Worm (Caenorhabditis elegans) whole organism, young adult: ENCODE data around the gene pfd-5.

ENCODE experiments used
- B0035.1 ChIP-seq: sonication (generic microtip); optimal IDR thresholded peaks from 2 replicates; lab custom pipeline; 2016; ENCODE audit warnings: missing genetic modification characterization, mild to moderate bottlenecking, missing compliant biosample characterization, missing genotype, missing genetic modification reagents
- B0336.3 ChIP-seq: fragments of 200-800 bp; sonication (Bioruptor generic); IDR thresholded peaks from 2 replicates; pipeline ENCODE4 v1.3.6; 2022; ENCODE audit warnings: missing genetic modification characterization, missing compliant biosample characterization
- C06A6.2 ChIP-seq: fragments of 200-800 bp; sonication (Bioruptor generic); conservative IDR thresholded peaks from 2 replicates; pipeline ENCODE4 v1.3.6; 2022; ENCODE audit warnings: missing genetic modification characterization, missing compliant biosample characterization
- F23B12.7 ChIP-seq: sonication (generic microtip); optimal IDR thresholded peaks from 2 replicates; lab custom pipeline; 2017; ENCODE audit warnings: missing genetic modification characterization, mild to moderate bottlenecking, missing compliant biosample characterization, antibody characterized with exemption, moderate library complexity; ENCODE audit not compliant: insufficient read depth
- F33H1.4 ChIP-seq: fragments of 200-800 bp; sonication (Bioruptor generic); IDR thresholded peaks from 2 replicates; pipeline ENCODE4 v1.3.6; 2022; ENCODE audit warnings: missing genetic modification reagents, missing genetic modification characterization, missing compliant biosample characterization
- F57A8.1 ChIP-seq: fragments of 200-800 bp; sonication (Bioruptor generic); optimal IDR thresholded peaks from 2 replicates; lab custom pipeline; 2018; ENCODE audit warnings: mild to moderate bottlenecking, missing genetic modification characterization, moderate library complexity, missing compliant biosample characterization
- K12H6.12 ChIP-seq: fragments of 200-800 bp; sonication (Bioruptor generic); optimal IDR thresholded peaks from 2 replicates; lab custom pipeline; 2018; ENCODE audit warnings: mild to moderate bottlenecking, missing genetic modification characterization, missing compliant biosample characterization
- T26A5.8 ChIP-seq: sonication (generic microtip); optimal IDR thresholded peaks from 2 replicates; lab custom pipeline; 2016; ENCODE audit warnings: missing genetic modification characterization, missing compliant biosample characterization
- atf-7 ChIP-seq: sonication (generic microtip); optimal IDR thresholded peaks from 2 replicates; lab custom pipeline; 2017; ENCODE audit warnings: mild to moderate bottlenecking, missing genetic modification characterization, missing compliant biosample characterization
- attf-5 ChIP-seq: fragments of 200-800 bp; sonication (Bioruptor generic); optimal IDR thresholded peaks from 2 replicates; lab custom pipeline; 2018; ENCODE audit warnings: mild to moderate bottlenecking, missing genetic modification characterization, missing compliant biosample characterization
- attf-6 ChIP-seq: fragments of 200-800 bp; sonication (Bioruptor generic); IDR thresholded peaks from 2 replicates; pipeline ENCODE4 v1.3.6; 2022; ENCODE audit warnings: missing genetic modification reagents, missing genetic modification characterization, missing compliant biosample characterization
- bed-2 ChIP-seq: fragments of 200-800 bp; sonication (Bioruptor generic); IDR thresholded peaks from 2 replicates; pipeline ENCODE4 v1.3.6; 2022; ENCODE audit warnings: missing genetic modification reagents, missing genetic modification characterization, missing compliant biosample characterization
- cebp-2 ChIP-seq: fragments of 200-800 bp; sonication (Bioruptor generic); IDR thresholded peaks from 2 replicates; pipeline ENCODE4 v1.3.6; 2022; ENCODE audit warnings: missing genetic modification characterization, missing compliant biosample characterization
- chd-7 ChIP-seq: sonication (generic microtip); optimal IDR thresholded peaks from 2 replicates; lab custom pipeline; 2016; ENCODE audit warnings: mild to moderate bottlenecking, missing genetic modification characterization, moderate library complexity, missing compliant biosample characterization
- dox-1 ChIP-seq: fragments of 200-800 bp; sonication (Bioruptor generic); IDR thresholded peaks from 2 replicates; pipeline ENCODE4 v1.3.6; 2022; ENCODE audit warnings: missing genetic modification reagents, missing genetic modification characterization, missing compliant biosample characterization
- ekl-4 ChIP-seq: fragments of 200-800 bp; sonication (Bioruptor generic); IDR thresholded peaks from 2 replicates; pipeline ENCODE4 v1.3.6; 2022; ENCODE audit warnings: missing genetic modification reagents, missing genetic modification characterization, missing compliant biosample characterization
- ets-4 ChIP-seq: fragments of 200-800 bp; sonication (Bioruptor generic); optimal IDR thresholded peaks from 2 replicates; lab custom pipeline; 2018; ENCODE audit warnings: mild to moderate bottlenecking, missing genetic modification characterization, missing compliant biosample characterization
- hmg-1.2 ChIP-seq: fragments of 200-800 bp; sonication (Bioruptor generic); IDR thresholded peaks from 2 replicates; pipeline ENCODE4 v1.3.6; 2022; ENCODE audit warnings: missing genetic modification reagents, missing genetic modification characterization, missing compliant biosample characterization
- hrde-1 ChIP-seq: sonication (generic microtip); optimal IDR thresholded peaks from 2 replicates; lab custom pipeline; 2016; ENCODE audit warnings: missing genetic modification characterization, mild to moderate bottlenecking, missing compliant biosample characterization, moderate library complexity, missing genotype, missing genetic modification reagents, borderline replicate concordance
- hsf-1 ChIP-seq: fragments of 200-800 bp; sonication (Bioruptor generic); IDR thresholded peaks from 2 replicates; pipeline ENCODE4 v1.3.6; 2022; ENCODE audit warnings: missing genetic modification reagents, missing genetic modification characterization, missing compliant biosample characterization
- let-526 ChIP-seq: fragments of 200-800 bp; sonication (Bioruptor generic); IDR thresholded peaks from 2 replicates; pipeline ENCODE4 v1.3.6; 2022; ENCODE audit warnings: missing genetic modification reagents, missing genetic modification characterization, missing compliant biosample characterization
- lin-26 ChIP-seq: fragments of 200-800 bp; sonication (Bioruptor generic); IDR thresholded peaks from 2 replicates; pipeline ENCODE4 v1.3.6; 2022; ENCODE audit warnings: missing genetic modification reagents, missing genetic modification characterization, missing compliant biosample characterization
- lin-40 ChIP-seq: sonication (generic microtip); optimal IDR thresholded peaks from 2 replicates; lab custom pipeline; 2016; ENCODE audit warnings: missing genetic modification characterization, mild to moderate bottlenecking, missing compliant biosample characterization, missing genotype, missing genetic modification reagents
- lin-54 ChIP-seq: fragments of 200-800 bp; sonication (Bioruptor generic); optimal IDR thresholded peaks from 2 replicates; lab custom pipeline; 2018; ENCODE audit warnings: mild to moderate bottlenecking, missing genetic modification characterization, missing compliant biosample characterization
- lsy-27 ChIP-seq: sonication (generic microtip); optimal IDR thresholded peaks from 2 replicates; lab custom pipeline; 2017; ENCODE audit warnings: missing genetic modification characterization, mild to moderate bottlenecking, missing compliant biosample characterization, antibody characterized with exemption, missing genotype, borderline replicate concordance; ENCODE audit not compliant: insufficient read depth
- madf-10 ChIP-seq: sonication (generic microtip); optimal IDR thresholded peaks from 2 replicates; lab custom pipeline; 2016; ENCODE audit warnings: mild to moderate bottlenecking, missing genetic modification characterization, missing compliant biosample characterization
- madf-6 ChIP-seq: fragments of 200-800 bp; sonication (Bioruptor generic); IDR thresholded peaks from 2 replicates; pipeline ENCODE4 v1.3.6; 2022; ENCODE audit warnings: missing genetic modification reagents, missing genetic modification characterization, missing compliant biosample characterization
- mcd-1 ChIP-seq: fragments of 200-800 bp; sonication (Bioruptor generic); IDR thresholded peaks from 2 replicates; pipeline ENCODE4 v1.3.6; 2022; ENCODE audit warnings: missing genetic modification reagents, missing genetic modification characterization, missing compliant biosample characterization
- nfya-1 ChIP-seq: sonication (generic microtip); optimal IDR thresholded peaks from 2 replicates; lab custom pipeline; 2017; ENCODE audit warnings: antibody characterized with exemption, missing compliant biosample characterization, missing genetic modification characterization, borderline replicate concordance; ENCODE audit not compliant: insufficient read depth
- nhr-179 ChIP-seq: sonication (generic microtip); optimal IDR thresholded peaks from 2 replicates; lab custom pipeline; 2016; ENCODE audit warnings: mild to moderate bottlenecking, missing genetic modification characterization, missing compliant biosample characterization
- pbrm-1 ChIP-seq: fragments of 200-800 bp; sonication (Bioruptor generic); IDR thresholded peaks from 2 replicates; pipeline ENCODE4 v1.3.6; 2022; ENCODE audit warnings: missing genetic modification reagents, missing genetic modification characterization, missing compliant biosample characterization
- sdz-38 ChIP-seq: sonication (generic microtip); optimal IDR thresholded peaks from 2 replicates; lab custom pipeline; 2016; ENCODE audit warnings: missing genotype, missing genetic modification characterization, missing compliant biosample characterization
- sea-2 ChIP-seq: fragments of 200-800 bp; sonication (Bioruptor generic); IDR thresholded peaks from 2 replicates; pipeline ENCODE4 v1.3.6; 2022; ENCODE audit warnings: missing genetic modification characterization, missing compliant biosample characterization
- snpc-1.3 ChIP-seq: sonication (generic microtip); optimal IDR thresholded peaks from 2 replicates; lab custom pipeline; 2017; ENCODE audit warnings: missing genetic modification characterization, mild to moderate bottlenecking, missing compliant biosample characterization, antibody characterized with exemption, moderate library complexity, missing genotype, missing genetic modification reagents; ENCODE audit not compliant: insufficient read depth
- snpc-3.4 ChIP-seq: sonication (generic microtip); optimal IDR thresholded peaks from 2 replicates; lab custom pipeline; 2017; ENCODE audit warnings: missing genetic modification characterization, mild to moderate bottlenecking, missing compliant biosample characterization, antibody characterized with exemption, moderate library complexity, missing genotype, missing genetic modification reagents
- somi-1 ChIP-seq: fragments of 200-800 bp; sonication (Bioruptor generic); optimal IDR thresholded peaks from 2 replicates; lab custom pipeline; 2018; ENCODE audit warnings: mild to moderate bottlenecking, missing genetic modification characterization, missing compliant biosample characterization
- tbx-9 ChIP-seq: sonication (generic microtip); optimal IDR thresholded peaks from 2 replicates; lab custom pipeline; 2016; ENCODE audit warnings: borderline replicate concordance, missing genetic modification characterization, inconsistent platforms, missing compliant biosample characterization
- zim-3 ChIP-seq: sonication (generic microtip); optimal IDR thresholded peaks from 2 replicates; lab custom pipeline; 2017; ENCODE audit warnings: mild to moderate bottlenecking, missing genetic modification characterization, moderate library complexity, missing compliant biosample characterization
- ztf-18 ChIP-seq: sonication (generic microtip); optimal IDR thresholded peaks from 2 replicates; lab custom pipeline; 2016; ENCODE audit warnings: missing genotype, mild to moderate bottlenecking, missing genetic modification characterization, missing compliant biosample characterization
- ztf-22 ChIP-seq: fragments of 200-800 bp; sonication (Bioruptor generic); optimal IDR thresholded peaks from 2 replicates; lab custom pipeline; 2018; ENCODE audit warnings: mild to moderate bottlenecking, missing genetic modification characterization, moderate library complexity, missing compliant biosample characterization
- ztf-25 ChIP-seq: fragments of 200-800 bp; sonication (Bioruptor generic); IDR thresholded peaks from 2 replicates; pipeline ENCODE4 v1.3.6; 2022; ENCODE audit warnings: missing genetic modification reagents, missing genetic modification characterization, missing compliant biosample characterization
- ztf-28 ChIP-seq: fragments of 200-800 bp; sonication (Bioruptor generic); IDR thresholded peaks from 2 replicates; pipeline ENCODE4 v1.3.6; 2022; ENCODE audit warnings: missing genetic modification reagents, missing genetic modification characterization, missing compliant biosample characterization
- ztf-6 ChIP-seq: fragments of 200-800 bp; sonication (Bioruptor generic); IDR thresholded peaks from 2 replicates; pipeline ENCODE4 v1.3.6; 2022; ENCODE audit warnings: missing genetic modification reagents, missing genetic modification characterization, missing compliant biosample characterization

Gene pfd-5

ce11 chrIII:7155631-7156030 lies 43.1 kb downstream of the pfd-5 start (continued):
- TF ChIP-seq F23B12.7 (tag; lab: Kevin White, UChicago) (no peak), somi-1 (GFP tag; lab: Kevin White, UChicago) (peak; percentile 80), atf-7 (tag; lab: Kevin White, UChicago) (peak; percentile 94), let-526 (GFP tag; lab: Robert Waterston, UW) (peak; percentile 12; the same call in 1 of the 2 replicates), madf-6 (GFP tag; lab: Robert Waterston, UW) (0 out of 2 replicates have a peak, but pooled peaks have one; percentile 18), B0336.3 (GFP tag; lab: Robert Waterston, UW) (peak; percentile 87), B0035.1 (tag; lab: Kevin White, UChicago) (no peak), attf-6 (no peak)

ce11 chrIII:7154526-7154925 lies 44.2 kb downstream of the pfd-5 start:
- TF ChIP-seq hmg-1.2 (peak; percentile 4; the same call in 1 of the 2 replicates), lin-26 (0 out of 2 replicates have a peak, but pooled peaks have one; percentile 23), cebp-2 (GFP tag; lab: Robert Waterston, UW) (no peak)

ce11 chrIII:7153747-7154238 lies 44.9 kb downstream of the pfd-5 start, which contains the start of gene ogt-1:
Gene ogt-1, minus strand, starts transcription at chrIII:7153797.
- TF ChIP-seq attf-5 (GFP tag; lab: Kevin White, UChicago) (peak; percentile 44), dox-1 (GFP tag; lab: Robert Waterston, UW) (peak; percentile 65), lsy-27 (tag; lab: Kevin White, UChicago) (no peak), sea-2 (no peak), ets-4 (GFP tag; lab: Kevin White, UChicago) (no peak), attf-6 (no peak), F57A8.1 (GFP tag; lab: Kevin White, UChicago) (no peak), hrde-1 (tag; lab: Kevin White, UChicago) (no peak), hsf-1 (GFP tag; lab: Robert Waterston, UW) (0 out of 2 replicates have a peak, but pooled peaks have one; percentile 6), nhr-179 (no peak), pbrm-1 (GFP tag; lab: Robert Waterston, UW) (peak; percentile 42; the same call in 1 of the 2 replicates), zim-3 (tag; lab: Kevin White, UChicago) (no peak), ztf-6 (no peak), chd-7 (tag; lab: Kevin White, UChicago) (peak; percentile 25), sdz-38 (tag; lab: Kevin White, UChicago) (no peak), madf-10 (tag; lab: Kevin White, UChicago) (peak; percentile 5), lin-54 (GFP tag; lab: Kevin White, UChicago) (peak; percentile 55), F33H1.4 (no peak), mcd-1 (GFP tag; lab: Robert Waterston, UW) (peak; percentile 43), C06A6.2 (GFP tag; lab: Robert Waterston, UW) (peak; percentile 65; the same call in 1 of the 2 replicates), bed-2 (GFP tag; lab: Robert Waterston, UW) (no peak), let-526 (GFP tag; lab: Robert Waterston, UW) (no peak), ztf-25 (no peak), ekl-4 (GFP tag; lab: Robert Waterston, UW) (peak; percentile 69), ztf-18 (no peak), ztf-28 (GFP tag; lab: Robert Waterston, UW) (no peak), snpc-1.3 (no peak), atf-7 (tag; lab: Kevin White, UChicago) (peak; percentile 75), lin-26 (no peak), K12H6.12 (tag; lab: Kevin White, UChicago) (peak; percentile 63), madf-6 (GFP tag; lab: Robert Waterston, UW) (no peak), tbx-9 (tag; lab: Kevin White, UChicago) (no peak), ztf-22 (GFP tag; lab: Kevin White, UChicago) (no peak), T26A5.8 (tag; lab: Kevin White, UChicago) (no peak), lin-40 (tag; lab: Kevin White, UChicago) (peak; percentile 84), nfya-1 (tag; lab: Kevin White, UChicago) (no peak), snpc-3.4 (tag; lab: Kevin White, UChicago) (peak; percentile 64)
